Fruit fly (Drosophila melanogaster) whole organism, adult: ENCODE measurements around the gene Uch-L5.

Experiments used
- CG11617 ChIP-seq: fragments of 200-800 bp; sonication (Bioruptor generic); optimal IDR thresholded peaks from 2 replicates; lab custom pipeline; 2017; ENCODE audit warnings: mild to moderate bottlenecking, missing biosample characterization, missing genetic modification reagents, missing genetic modification characterization
- CG12768 ChIP-seq: fragments of 200-800 bp; sonication (Bioruptor generic); optimal IDR thresholded peaks from 2 replicates; lab custom pipeline; 2017; ENCODE audit warnings: missing biosample characterization, missing genetic modification characterization, mild to moderate bottlenecking, moderate library complexity, missing genetic modification reagents
- CG14711 ChIP-seq: fragments of 200-800 bp; sonication (Bioruptor generic); optimal IDR thresholded peaks from 2 replicates; lab custom pipeline; 2018; ENCODE audit warnings: missing biosample characterization, mild to moderate bottlenecking, missing genetic modification characterization, moderate library complexity
- CG1620 ChIP-seq: fragments of 200-800 bp; sonication (Bioruptor generic); optimal IDR thresholded peaks from 2 replicates; lab custom pipeline; 2016; ENCODE audit warnings: missing biosample characterization, missing genetic modification characterization
- CG33017 ChIP-seq: fragments of 200-800 bp; sonication (Bioruptor generic); optimal IDR thresholded peaks from 2 replicates; lab custom pipeline; 2018; ENCODE audit warnings: missing biosample characterization, mild to moderate bottlenecking, missing genetic modification characterization, moderate library complexity
- CG7045 ChIP-seq: fragments of 200-800 bp; sonication (Bioruptor generic); optimal IDR thresholded peaks from 2 replicates; lab custom pipeline; 2017; ENCODE audit warnings: missing biosample characterization, mild to moderate bottlenecking, missing genetic modification characterization
- CG7101 ChIP-seq: fragments of 200-800 bp; sonication (Bioruptor generic); optimal IDR thresholded peaks from 2 replicates; lab custom pipeline; 2018; ENCODE audit warnings: missing biosample characterization, mild to moderate bottlenecking, missing genetic modification characterization, moderate library complexity
- Clk ChIP-seq: fragments of 200-800 bp; sonication (Bioruptor generic); optimal IDR thresholded peaks from 2 replicates; lab custom pipeline; 2017; ENCODE audit warnings: missing biosample characterization, missing genetic modification characterization
- Crg-1 ChIP-seq: fragments of 200-800 bp; sonication (Bioruptor generic); optimal IDR thresholded peaks from 2 replicates; lab custom pipeline; 2016; ENCODE audit warnings: missing biosample characterization, missing genetic modification characterization
- Mnt ChIP-seq: fragments of 200-800 bp; sonication (Bioruptor generic); optimal IDR thresholded peaks from 2 replicates; lab custom pipeline; 2016; ENCODE audit warnings: missing biosample characterization, mild to moderate bottlenecking, missing genetic modification characterization
- cnc ChIP-seq, 2 experiments: fragments of >200 bp; optimal IDR thresholded peaks; 2 replicates each; lab custom pipeline; 2017
- kay ChIP-seq: fragments of 200-800 bp; sonication (Bioruptor generic); peaks from one replicate; lab custom pipeline; 2016; ENCODE audit warnings: missing biosample characterization, missing genetic modification characterization, borderline replicate concordance
- ovo ChIP-seq: fragments of 200-800 bp; sonication (Bioruptor generic); optimal IDR thresholded peaks from 2 replicates; lab custom pipeline; 2016; ENCODE audit warnings: missing biosample characterization, missing genetic modification characterization
- toe ChIP-seq: fragments of 200-800 bp; sonication (Bioruptor generic); optimal IDR thresholded peaks from 2 replicates; lab custom pipeline; 2016; ENCODE audit warnings: missing biosample characterization, missing genetic modification characterization

dm6 chr3L:9466595-9466994 lies 10.2 kb downstream of the Uch-L5 start:
- TF ChIP-seq CG14711 (tag; lab: Kevin White, UChicago) (no peak), Mnt (GFP tag; lab: Kevin White, UChicago) (no peak), CG11617 (GFP tag; lab: Kevin White, UChicago) (peak; percentile 34), Clk (GFP tag; lab: Kevin White, UChicago) (peak; percentile 32), CG7101 (tag; lab: Kevin White, UChicago) (peak; percentile 9), CG7045 (GFP tag; lab: Kevin White, UChicago) (peak; percentile 47), CG12768 (peak; percentile 24), toe (GFP tag; lab: Kevin White, UChicago) (peak; percentile 42), CG1620 (GFP tag; lab: Kevin White, UChicago) (no peak), Crg-1 (GFP tag; lab: Kevin White, UChicago) (no peak), kay (GFP tag; lab: Kevin White, UChicago) (no peak), CG33017 (tag; lab: Kevin White, UChicago) (peak; percentile 32), ovo (GFP tag; lab: Kevin White, UChicago) (no peak), cnc (optimal IDR thresholded peaks at IDR 0.05; lab: Kevin White, UChicago) (no peak)
